Fruit fly (Drosophila melanogaster) whole organism, larva: Measurements from ENCODE around the gene CG17110.

ENCODE experiments used
- noc ChIP-seq: fragments of 200-800 bp; sonication (Bioruptor generic); optimal IDR thresholded peaks from 3 replicates; lab custom pipeline; 2019; ENCODE audit warnings: missing biosample characterization, mild to moderate bottlenecking, missing genetic modification characterization, moderate library complexity

CG17110 gene

dm6 chr3R:23067209-23067826 is 24.2 kb upstream of the CG17110 start, which contains the start of gene CG17111:
TSS of gene CG17111 (minus strand) at chr3R:23067259.
- no peak for TF ChIP-seq noc

DNA sequence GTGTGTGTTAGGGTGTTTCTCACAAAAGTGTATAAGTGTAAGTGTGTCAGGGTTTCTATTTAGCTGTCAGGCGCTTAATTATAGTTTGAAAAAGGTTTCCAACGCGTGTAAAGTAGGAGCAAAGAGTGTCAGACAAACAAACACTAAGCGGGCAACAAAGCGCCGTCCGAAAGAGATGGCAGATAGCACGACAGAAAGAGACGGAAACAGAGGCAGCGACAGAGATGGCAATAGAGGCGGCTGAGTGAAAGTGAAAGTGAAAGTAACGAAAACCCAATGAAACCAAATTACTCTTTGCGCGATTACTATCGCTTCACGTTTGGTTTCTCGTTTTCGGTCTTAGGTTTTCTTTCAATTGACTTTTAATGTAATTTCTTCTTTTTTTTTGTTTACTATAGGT is 17.0 kb upstream of the CG17110 start:
- no peak for TF ChIP-seq noc

dm6 chr3R:23081265-23081664 is 10.3 kb upstream of the CG17110 start:
- no peak for TF ChIP-seq noc

- TF ChIP-seq noc = no peak
Observed at dm6 chr3R:23088252-23088651, 3.3 kb upstream of the CG17110 start.

dm6 chr3R:23095346-23095745 is 3.8 kb downstream of the CG17110 start, which contains the start of gene CG17109:
TSS of gene CG17109 (plus strand) at chr3R:23095690.
- no peak for TF ChIP-seq noc

dm6 chr3R:23097197-23097809 is 5.8 kb downstream of the CG17110 start, which contains the start of gene CG6733:
TSS of gene CG6733 (plus strand) at chr3R:23097728.
- TF ChIP-seq noc = peak; percentile 32

DNA sequence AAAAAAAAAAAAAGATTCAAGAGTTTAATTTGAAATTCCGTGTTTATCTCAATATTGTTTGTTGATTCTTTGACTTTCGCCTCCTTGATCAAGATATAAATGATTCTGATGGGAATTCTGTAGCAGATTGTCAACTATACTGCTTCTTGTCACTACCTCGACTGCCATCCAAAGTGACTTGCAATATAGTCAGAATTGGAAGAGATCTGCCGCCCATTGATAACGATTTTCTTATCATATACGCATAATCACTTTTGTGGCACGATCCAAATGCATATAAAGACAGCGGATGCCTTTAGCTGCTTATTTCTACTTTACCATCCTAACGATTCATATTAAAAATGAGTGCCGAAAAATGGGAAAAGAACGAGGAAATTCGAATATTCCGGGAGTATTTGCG is 7.7 kb downstream of the CG17110 start, which contains the start of gene CG6738:
Gene CG6738, plus strand, starts transcription at position 301 of the 400 bp plus-strand sequence.
- TF ChIP-seq noc = no peak

dm6 chr3R:23110724-23111123 is 19.2 kb downstream of the CG17110 start:
- TF ChIP-seq noc = no peak

dm6 chr3R:23112680-23113362 is 21.3 kb downstream of the CG17110 start, which contains the start of gene Cow:
TSS of gene Cow (minus strand) at chr3R:23112730.
- no peak for TF ChIP-seq noc

DNA sequence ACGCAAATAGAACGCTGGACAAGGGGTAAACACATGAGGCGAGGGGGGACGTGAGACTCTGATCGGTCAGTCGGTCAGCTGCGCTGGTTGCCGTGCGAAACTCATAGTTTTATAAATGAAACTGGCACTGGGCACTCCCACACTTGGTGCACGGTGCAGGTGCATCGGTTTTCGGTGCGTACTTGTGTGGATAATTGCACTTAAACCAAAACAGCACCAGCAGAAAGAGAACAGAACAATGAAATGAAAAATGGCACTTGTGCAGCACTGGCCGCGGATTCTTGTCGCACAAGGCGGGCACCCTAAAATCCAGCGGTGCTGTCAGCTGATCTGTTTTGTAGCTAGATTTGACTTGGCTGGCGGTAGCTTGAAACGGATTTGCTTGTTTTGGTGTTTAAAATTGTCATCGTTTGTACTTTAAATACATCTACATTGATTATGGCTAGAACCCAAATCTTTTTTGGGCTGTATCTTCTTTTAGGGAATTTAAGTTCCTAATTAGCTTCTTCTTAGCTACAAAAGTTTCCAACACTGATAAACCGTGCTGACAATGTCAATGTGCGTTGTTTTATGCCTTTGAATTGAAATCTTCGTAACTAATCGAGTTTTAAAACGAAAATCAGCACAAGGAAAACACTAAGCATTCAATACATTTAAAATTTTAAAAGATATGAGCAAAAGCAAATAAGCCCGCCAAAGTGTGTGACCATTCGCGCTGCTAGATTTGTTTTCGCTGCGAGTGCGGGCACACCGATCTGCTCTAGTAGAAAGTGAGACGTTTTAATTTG is 26.4 kb downstream of the CG17110 start, which contains the start of the genes Rassf and CenB1A:
Gene Rassf, minus strand, starts transcription at position 249 of the 788 bp plus-strand sequence.
Gene CenB1A, plus strand, starts transcription at position 718 of the 788 bp plus-strand sequence.
- no peak for TF ChIP-seq noc

DNA sequence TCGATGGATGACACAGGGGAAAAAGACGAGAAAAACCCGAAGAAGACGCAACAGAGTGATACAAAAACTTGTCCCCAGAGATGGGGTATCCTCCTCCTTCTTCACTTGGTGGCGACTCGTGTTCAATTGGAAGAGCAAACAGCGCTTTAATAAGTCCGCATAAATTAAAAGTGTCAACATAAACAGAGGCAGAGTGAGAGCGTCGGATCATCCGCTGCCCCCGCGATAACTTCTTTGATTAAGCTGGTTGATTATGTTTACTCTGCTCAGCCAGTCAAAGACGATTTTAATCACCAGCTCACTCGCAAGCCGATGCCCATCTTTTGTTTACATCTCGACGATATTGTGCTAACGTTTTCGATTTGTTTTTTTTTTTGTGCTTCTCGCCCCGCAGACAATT is 28.3 kb downstream of the CG17110 start:
- peak; percentile 3 for TF ChIP-seq noc

DNA sequence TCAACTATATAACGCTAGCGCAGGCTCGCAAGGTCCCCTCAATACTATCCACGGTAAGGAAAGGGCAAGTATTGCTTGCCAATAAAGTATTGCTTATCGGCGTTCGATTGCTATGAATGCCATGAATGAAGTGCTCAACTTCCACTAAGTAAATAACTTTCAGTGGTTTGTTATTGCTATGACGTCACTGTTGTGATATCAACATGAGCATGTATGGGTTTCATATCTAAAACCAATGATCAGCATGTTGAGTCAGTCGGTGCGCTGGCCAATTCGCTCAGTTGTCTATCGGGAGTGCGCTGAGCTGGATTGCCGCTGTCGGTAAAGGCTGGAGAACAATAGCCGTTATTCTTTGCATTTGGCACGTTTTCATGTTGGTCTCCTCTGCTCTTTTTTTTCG is 29.4 kb downstream of the CG17110 start:
- TF ChIP-seq noc = no peak

DNA sequence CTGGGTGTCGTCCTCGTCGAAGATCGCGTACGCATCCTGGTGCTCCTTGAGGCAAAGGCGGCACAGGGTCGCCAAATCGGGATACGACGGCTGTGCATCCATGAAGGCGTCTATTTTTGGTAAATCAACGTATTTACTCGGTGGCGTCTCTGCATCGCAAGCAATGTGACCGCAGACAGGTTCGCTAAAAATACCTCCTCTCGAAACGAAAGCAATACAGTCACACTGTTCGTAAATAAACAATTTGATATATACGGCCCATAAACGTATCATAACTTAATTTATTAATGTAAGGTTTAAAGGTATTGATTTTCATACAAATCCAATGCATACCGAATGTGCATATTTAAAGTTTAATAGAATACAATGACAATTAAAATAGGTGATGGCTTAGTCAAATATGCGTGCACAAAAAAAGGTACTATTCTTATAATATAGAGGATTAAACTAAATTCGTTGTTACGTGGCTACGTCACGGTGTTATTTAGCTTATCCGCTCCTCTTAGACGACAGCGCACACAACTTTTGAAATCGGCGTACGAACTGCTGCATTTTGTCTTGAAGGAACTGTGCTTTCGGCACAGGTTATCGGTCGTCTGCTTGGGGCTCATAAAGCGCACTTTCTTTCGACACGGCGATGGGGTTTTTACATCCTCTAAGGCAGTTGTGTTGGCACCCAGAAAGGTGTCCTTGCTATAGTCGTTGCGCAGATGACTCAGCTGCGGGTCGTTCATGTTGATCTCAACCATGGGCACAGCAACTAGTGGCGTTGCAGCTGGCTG is 34.9 kb downstream of the CG17110 start, which contains the start of gene CG31365:
Gene CG31365, minus strand, starts transcription at position 182 of the 782 bp plus-strand sequence.
- TF ChIP-seq noc = no peak

dm6 chr3R:23127796-23128195 is 36.3 kb downstream of the CG17110 start, which contains the start of gene CG31457:
TSS of gene CG31457 (minus strand) at chr3R:23127981.
- no peak for TF ChIP-seq noc

dm6 chr3R:23129617-23130016 is 38.1 kb downstream of the CG17110 start:
- TF ChIP-seq noc = no peak

dm6 chr3R:23130181-23130580 is 38.7 kb downstream of the CG17110 start:
- no peak for TF ChIP-seq noc
